Worm (Caenorhabditis elegans): ENCODE data around the gene tub-1.

- TF ChIP-seq nhr-48 (tag; optimal IDR thresholded peaks at IDR 0.05) (no peak), unc-39 (tag; optimal IDR thresholded peaks at IDR 0.05) (no peak)
These were observed 47.3 kb upstream of the tub-1 start, which contains the start of gene col-76 for ce11 chrII:8204039-8204438.

Measured in whole organism, L4 larva.